Worm (Caenorhabditis elegans): Measurements from ENCODE around the gene srg-58.

The srg-58 gene

DNA sequence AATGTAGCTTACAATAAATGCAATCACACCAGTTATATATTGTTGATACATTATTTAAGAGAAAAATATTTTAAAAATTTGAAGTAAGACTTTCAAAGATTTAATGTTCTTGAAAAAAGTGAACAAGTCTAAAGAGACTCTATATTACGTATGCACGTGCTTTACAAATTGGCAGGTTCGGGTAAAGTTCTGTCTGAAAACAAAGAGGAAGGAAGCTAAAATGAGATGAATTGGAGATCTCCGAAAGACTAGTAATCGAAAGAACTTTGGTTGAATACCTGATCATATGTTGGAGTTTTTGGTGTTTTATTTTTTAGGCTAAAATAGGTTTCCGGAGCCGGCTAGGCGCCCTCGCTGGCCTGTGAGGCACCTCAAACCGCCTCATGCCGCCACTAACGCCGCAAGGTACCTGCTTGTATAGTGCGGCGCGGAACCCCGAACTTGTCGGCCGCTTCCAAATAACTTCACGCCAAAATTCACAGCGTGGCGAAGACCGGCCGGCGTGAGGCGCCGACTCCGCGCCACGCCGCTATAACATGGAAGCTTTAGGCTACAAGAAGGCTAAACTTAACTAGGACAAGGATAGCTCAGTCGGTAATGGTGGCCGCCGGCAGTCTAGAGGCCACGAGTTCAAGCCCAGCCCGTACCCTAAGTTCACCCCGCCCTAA is 2.0 kb downstream of the srg-58 start, which contains the start of gene srx-28:
Gene srx-28, minus strand, starts transcription at position 51 of the 668 bp plus-strand sequence.
- no peak for TF ChIP-seq gmeb-1 (tag; optimal IDR thresholded peaks at IDR 0.05)
- TF ChIP-seq skn-1 (tag; optimal IDR thresholded peaks at IDR 0.05), result no peak
- no peak for TF ChIP-seq C34F6.9 (tag; optimal IDR thresholded peaks at IDR 0.05)
- TF ChIP-seq ztf-11 (tag; optimal IDR thresholded peaks at IDR 0.05), result no peak
- TF ChIP-seq ztf-1 (GFP tag; conservative IDR thresholded peaks at IDR 0.05), result no peak

DNA sequence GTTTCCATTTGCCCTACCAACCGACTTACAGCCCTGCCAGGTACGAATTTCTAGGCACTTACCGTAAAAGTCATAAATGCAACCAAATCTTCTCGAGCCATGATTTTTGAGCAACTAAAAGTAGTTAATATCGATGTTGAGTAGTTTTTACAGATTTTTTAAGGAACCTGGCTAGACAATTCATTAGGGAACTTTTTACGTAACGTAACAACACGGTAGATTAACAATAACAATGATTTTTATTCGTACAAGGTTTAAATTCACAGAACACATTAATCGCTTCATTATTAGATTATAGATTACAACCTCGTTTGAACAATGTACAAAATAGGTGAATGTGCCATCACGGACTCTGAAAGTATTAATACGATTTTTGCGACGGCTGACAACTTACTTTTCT is 6.3 kb downstream of the srg-58 start, which contains the start of gene srx-26:
Gene srx-26, minus strand, starts transcription at position 101 of the 400 bp plus-strand sequence.
- TF ChIP-seq elt-1 (tag; optimal IDR thresholded peaks at IDR 0.05) (no peak), C34F6.9 (tag; optimal IDR thresholded peaks at IDR 0.05) (no peak), nhr-25 (tag; optimal IDR thresholded peaks at IDR 0.05) (no peak), mbf-1 (tag; optimal IDR thresholded peaks at IDR 0.05) (no peak), peb-1 (tag; optimal IDR thresholded peaks at IDR 0.05) (no peak), nhr-77 (tag; optimal IDR thresholded peaks at IDR 0.05) (no peak), ZK546.5 (tag; optimal IDR thresholded peaks at IDR 0.05) (no peak), unc-55 (GFP tag; optimal IDR thresholded peaks at IDR 0.05) (no peak), nhr-11 (tag; optimal IDR thresholded peaks at IDR 0.05) (no peak), lin-13 (GFP tag; optimal IDR thresholded peaks at IDR 0.05) (no peak), crh-2 (tag; optimal IDR thresholded peaks at IDR 0.05) (no peak), nhr-23 (tag; optimal IDR thresholded peaks at IDR 0.05) (no peak), elt-3 (tag; optimal IDR thresholded peaks at IDR 0.05) (no peak), sma-9 (GFP tag; optimal IDR thresholded peaks at IDR 0.05) (no peak), sma-9 (tag; optimal IDR thresholded peaks at IDR 0.05) (no peak), alr-1 (tag; optimal IDR thresholded peaks at IDR 0.05) (no peak)

DNA sequence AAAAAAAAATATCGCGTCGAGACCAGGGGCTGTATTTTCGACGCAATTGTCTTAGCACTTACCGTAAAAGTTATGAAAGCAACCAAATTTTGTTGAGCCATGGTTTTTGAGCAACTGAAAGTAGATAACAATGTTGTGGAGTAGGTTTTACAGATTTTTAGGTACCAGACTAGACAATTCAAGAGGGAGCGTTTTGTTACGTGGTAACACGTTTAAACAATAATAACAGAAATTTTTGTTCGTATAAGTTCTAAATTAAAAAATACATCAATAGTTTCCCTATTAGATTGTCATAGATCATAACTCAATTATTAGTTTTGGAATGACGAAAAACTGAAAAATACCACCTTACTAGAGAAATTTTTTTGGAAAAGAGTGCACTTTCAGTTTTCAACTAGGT is 9.3 kb downstream of the srg-58 start, which contains the start of gene srx-24:
Gene srx-24, minus strand, starts transcription at position 101 of the 400 bp plus-strand sequence.
- TF ChIP-seq unc-55 (GFP tag; optimal IDR thresholded peaks at IDR 0.05), result no peak
- TF ChIP-seq mdl-1 (tag; optimal IDR thresholded peaks at IDR 0.05), result no peak
- TF ChIP-seq egl-27 (tag; optimal IDR thresholded peaks at IDR 0.05), result no peak
- TF ChIP-seq R02D3.7 (tag; optimal IDR thresholded peaks at IDR 0.05), result no peak

DNA sequence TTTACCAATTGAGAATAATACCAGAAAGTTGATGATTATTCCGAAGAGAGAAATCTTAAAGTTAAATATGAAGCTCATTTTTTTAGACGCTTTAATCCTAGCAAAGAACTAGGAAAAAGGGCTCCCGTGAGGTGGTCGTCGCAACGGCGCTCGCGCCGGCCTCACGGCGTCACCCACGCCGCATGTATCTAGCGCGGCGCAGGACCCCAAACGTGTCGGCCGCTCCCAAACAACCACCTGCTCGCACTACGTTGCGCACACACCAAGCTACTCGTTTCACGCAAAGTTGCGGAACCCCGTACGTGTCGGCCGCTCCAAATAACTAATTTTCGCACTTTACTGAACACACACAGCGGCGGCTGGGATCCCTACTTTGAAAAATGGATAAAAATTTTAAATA is 13.0 kb downstream of the srg-58 start:
- no peak for TF ChIP-seq Y55F3AM.14 (GFP tag; optimal IDR thresholded peaks at IDR 0.05)
- TF ChIP-seq mdl-1 (tag; optimal IDR thresholded peaks at IDR 0.05), result no peak
- TF ChIP-seq ama-1 (optimal IDR thresholded peaks at IDR 0.05), result no peak
- TF ChIP-seq peb-1 (tag; optimal IDR thresholded peaks at IDR 0.05), result no peak
- no peak for TF ChIP-seq gmeb-1 (tag; optimal IDR thresholded peaks at IDR 0.05)
- no peak for TF ChIP-seq nhr-11 (tag; optimal IDR thresholded peaks at IDR 0.05)
- no peak for TF ChIP-seq nhr-129 (tag; optimal IDR thresholded peaks at IDR 0.05)
- no peak for TF ChIP-seq sma-9 (GFP tag; optimal IDR thresholded peaks at IDR 0.05)
- no peak for TF ChIP-seq sma-9 (tag; optimal IDR thresholded peaks at IDR 0.05)
- TF ChIP-seq skn-1 (tag; optimal IDR thresholded peaks at IDR 0.05), result no peak
- TF ChIP-seq F13H6.1 (tag; optimal IDR thresholded peaks at IDR 0.05), result no peak
- TF ChIP-seq unc-62 (GFP tag; optimal IDR thresholded peaks at IDR 0.05), result no peak
- TF ChIP-seq blmp-1 (tag; optimal IDR thresholded peaks at IDR 0.05; ENCODE audit: insufficient read depth), result no peak
- TF ChIP-seq sma-3 (GFP tag; optimal IDR thresholded peaks at IDR 0.05), result no peak
- TF ChIP-seq aly-2 (tag; optimal IDR thresholded peaks at IDR 0.05), result no peak
- TF ChIP-seq nhr-10 (tag; optimal IDR thresholded peaks at IDR 0.05), result no peak

DNA sequence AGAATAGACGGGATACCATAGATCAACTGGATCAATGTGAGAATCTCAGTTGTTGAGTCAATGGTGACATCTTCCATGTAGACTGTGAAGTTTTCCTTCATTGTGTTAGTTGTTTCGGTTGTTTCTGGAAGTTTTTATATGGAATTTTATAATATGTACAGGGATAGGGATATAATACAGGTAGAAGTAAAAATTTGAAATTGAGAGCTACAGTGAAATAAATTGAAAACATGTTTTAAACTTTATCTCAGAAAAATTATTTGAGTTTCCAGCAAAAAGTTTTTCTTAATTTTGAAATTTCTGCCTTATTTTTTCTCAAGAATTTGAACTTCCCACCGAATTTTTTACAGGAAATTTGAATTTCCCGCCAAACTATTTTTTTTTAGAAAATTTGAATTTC is 17.1 kb downstream of the srg-58 start, which contains the start of gene srg-62:
Gene srg-62, minus strand, starts transcription at position 101 of the 400 bp plus-strand sequence.
- TF ChIP-seq fos-1 (tag; optimal IDR thresholded peaks at IDR 0.05) (no peak), elt-3 (tag; optimal IDR thresholded peaks at IDR 0.05) (no peak), mab-5 (tag; optimal IDR thresholded peaks at IDR 0.05) (no peak), lin-11 (tag; optimal IDR thresholded peaks at IDR 0.05) (no peak), aly-2 (tag; optimal IDR thresholded peaks at IDR 0.05) (no peak), unc-62 (GFP tag; optimal IDR thresholded peaks at IDR 0.05) (no peak), zag-1 (tag; optimal IDR thresholded peaks at IDR 0.05) (no peak), lin-39 (tag; optimal IDR thresholded peaks at IDR 0.05) (no peak), unc-55 (GFP tag; optimal IDR thresholded peaks at IDR 0.05) (no peak), Y55F3AM.14 (GFP tag; optimal IDR thresholded peaks at IDR 0.05) (no peak), ztf-4 (tag; optimal IDR thresholded peaks at IDR 0.05) (no peak)
